Worm (Caenorhabditis elegans) whole organism, L1 larva: ENCODE data around the gene K09H11.15.
"Not testable (repeated sequence)": the region's sequence is repeated elsewhere in the genome, so short reads cannot be mapped to it uniquely, and the experiment has no call there.

Experiments
- nhr-19 ChIP-seq: fragments of 200-800 bp; sonication (Bioruptor generic); conservative IDR thresholded peaks from 2 replicates; pipeline ENCODE4 v1.3.6; 2022; ENCODE audit warnings: missing genetic modification characterization, missing compliant biosample characterization
- nhr-237 ChIP-seq: fragments of 150-350 bp; optimal IDR thresholded peaks from 2 replicates; lab custom pipeline; 2014; ENCODE audit warnings: missing biosample characterization, missing genetic modification characterization

ce11 chrV:5778216-5778615, 47.5 kb upstream of the K09H11.15 start:
- TF ChIP-seq nhr-19 = peak; percentile 70
- TF ChIP-seq nhr-237 = not testable (repeated sequence)
